Worm (Caenorhabditis elegans) whole organism, early embryonic: ENCODE results near the gene F42A9.6.

Source experiments
- ama-1 ChIP-seq: fragments of 150-350 bp; optimal IDR thresholded peaks from 2 replicates; lab custom pipeline; 2014
- ceh-13 ChIP-seq: fragments of 200-800 bp; sonication (Bioruptor generic); optimal IDR thresholded peaks from 2 replicates; lab custom pipeline; 2018; ENCODE audit warnings: mild to moderate bottlenecking, missing genetic modification characterization, missing compliant biosample characterization
- ets-7 ChIP-seq: sonication (generic microtip); optimal IDR thresholded peaks from 2 replicates; lab custom pipeline; 2016; ENCODE audit warnings: missing genotype, missing genetic modification characterization, missing compliant biosample characterization
- hmbx-1 ChIP-seq: sonication (generic microtip); optimal IDR thresholded peaks from 2 replicates; lab custom pipeline; 2016; ENCODE audit warnings: mild to moderate bottlenecking, missing genetic modification characterization, missing compliant biosample characterization
- hmg-4 ChIP-seq: fragments of 200-800 bp; sonication (Bioruptor generic); optimal IDR thresholded peaks from 2 replicates; lab custom pipeline; 2018; ENCODE audit warnings: mild to moderate bottlenecking, missing genetic modification characterization, missing compliant biosample characterization
- hnd-1 ChIP-seq: sonication (generic microtip); optimal IDR thresholded peaks from 2 replicates; lab custom pipeline; 2016; ENCODE audit warnings: missing genetic modification characterization, missing compliant biosample characterization
- scrt-1 ChIP-seq: fragments of 200-800 bp; sonication (Bioruptor generic); IDR thresholded peaks from 2 replicates; pipeline ENCODE4 v1.3.6; 2022; ENCODE audit warnings: missing genetic modification characterization, missing compliant biosample characterization
- sea-1 ChIP-seq: fragments of 200-800 bp; sonication (Bioruptor generic); conservative IDR thresholded peaks from 2 replicates; pipeline ENCODE4 v1.3.6; 2022; ENCODE audit warnings: missing genetic modification characterization, missing compliant biosample characterization
- tbx-11 ChIP-seq: fragments of 200-800 bp; sonication (Bioruptor generic); IDR thresholded peaks from 2 replicates; pipeline ENCODE4 v1.3.6; 2022; ENCODE audit warnings: missing genetic modification characterization, missing compliant biosample characterization
- tra-4 ChIP-seq: sonication (generic microtip); optimal IDR thresholded peaks from 2 replicates; lab custom pipeline; 2017; ENCODE audit warnings: missing genetic modification characterization, missing compliant biosample characterization

DNA sequence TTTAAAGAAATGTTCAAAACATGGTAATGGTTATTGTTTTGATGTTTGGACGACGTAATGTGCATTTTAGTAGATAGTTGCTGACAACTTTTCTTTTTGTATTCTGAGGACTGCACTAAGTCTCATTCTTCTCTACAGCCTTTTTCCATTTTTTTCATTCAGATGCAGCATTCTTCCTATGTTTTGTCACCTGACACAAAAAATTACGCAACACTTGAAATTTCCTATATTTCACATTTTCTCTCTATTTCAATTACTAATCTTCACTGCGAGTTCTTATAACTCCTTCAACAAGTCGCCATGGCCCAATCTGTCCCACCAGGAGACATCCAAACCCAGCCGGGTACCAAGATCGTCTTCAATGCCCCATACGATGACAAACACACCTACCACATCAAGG lies 37.9 kb upstream of the F42A9.6 start, which contains the start of gene Y59H11AM.1:
- TF ChIP-seq sea-1 (GFP tag; lab: Robert Waterston, UW) = no peak
- no peak for TF ChIP-seq hmbx-1 (tag; lab: Kevin White, UChicago)
- TF ChIP-seq ets-7 = no peak
- no peak for TF ChIP-seq ama-1 (lab: Kevin White, UChicago)
- TF ChIP-seq scrt-1 (GFP tag; lab: Robert Waterston, UW) = no peak
- TF ChIP-seq tra-4 (tag; lab: Kevin White, UChicago) = no peak
- TF ChIP-seq hnd-1 (tag; lab: Kevin White, UChicago) = no peak
- TF ChIP-seq tbx-11 (GFP tag; lab: Robert Waterston, UW) = no peak
- TF ChIP-seq ceh-13 (GFP tag; lab: Kevin White, UChicago) = no peak
- no peak for TF ChIP-seq hmg-4
